Fruit fly (Drosophila melanogaster) whole organism, prepupa: ENCODE results near the gene CG11380.
A peak's percentile ranks its signal among the peaks of the same experiment; 100 is the strongest.

ENCODE experiments used
- Blimp-1 ChIP-seq: fragments of 200-800 bp; sonication (Bioruptor generic); optimal IDR thresholded peaks from 3 replicates; lab custom pipeline; 2017; ENCODE audit warnings: missing biosample characterization, missing genetic modification characterization, mild to moderate bottlenecking, moderate library complexity, missing genetic modification reagents
- CG10631 ChIP-seq: fragments of 200-800 bp; sonication (Bioruptor generic); optimal IDR thresholded peaks from 2 replicates; lab custom pipeline; 2016; ENCODE audit warnings: missing biosample characterization, missing genetic modification characterization
- CG10669 ChIP-seq: fragments of 200-800 bp; sonication (Bioruptor generic); optimal IDR thresholded peaks from 3 replicates; lab custom pipeline; 2018; ENCODE audit warnings: missing biosample characterization, mild to moderate bottlenecking, missing genetic modification characterization, moderate library complexity
- CG11294 ChIP-seq: fragments of 200-800 bp; sonication (Bioruptor generic); IDR thresholded peaks from 2 replicates; pipeline ENCODE4 v1.3.6; 2022; ENCODE audit warnings: missing biosample characterization, missing genetic modification characterization
- CG11902 ChIP-seq: fragments of 200-800 bp; sonication (Bioruptor generic); optimal IDR thresholded peaks from 3 replicates; lab custom pipeline; 2016; ENCODE audit warnings: missing biosample characterization, missing genetic modification characterization
- CG15336 ChIP-seq: fragments of 200-800 bp; sonication (Bioruptor generic); IDR thresholded peaks from 2 replicates; pipeline ENCODE4 v1.3.6; 2022; ENCODE audit warnings: missing biosample characterization, missing genetic modification characterization
- CG16779 ChIP-seq: fragments of 200-800 bp; sonication (Bioruptor generic); optimal IDR thresholded peaks from 3 replicates; lab custom pipeline; 2017; ENCODE audit warnings: missing biosample characterization, mild to moderate bottlenecking, missing genetic modification characterization
- CG31627 ChIP-seq: fragments of 200-800 bp; sonication (Bioruptor generic); optimal IDR thresholded peaks from 3 replicates; lab custom pipeline; 2016; ENCODE audit warnings: missing biosample characterization, missing genetic modification characterization
- CG32006 ChIP-seq: fragments of 200-800 bp; sonication (Bioruptor generic); optimal IDR thresholded peaks from 3 replicates; lab custom pipeline; 2017; ENCODE audit warnings: missing biosample characterization, mild to moderate bottlenecking, missing genetic modification characterization
- CG34406 ChIP-seq: fragments of 200-800 bp; sonication (Bioruptor generic); optimal IDR thresholded peaks from 3 replicates; lab custom pipeline; 2016; ENCODE audit warnings: missing biosample characterization, missing genetic modification characterization
- CG4318 ChIP-seq: fragments of 200-800 bp; sonication (Bioruptor generic); optimal IDR thresholded peaks from 3 replicates; lab custom pipeline; 2017; ENCODE audit warnings: missing biosample characterization, mild to moderate bottlenecking, missing genetic modification characterization
- CG6163 ChIP-seq: fragments of 200-800 bp; sonication (Bioruptor generic); IDR thresholded peaks from 3 replicates; pipeline ENCODE4 v1.3.6; 2022; ENCODE audit warnings: missing biosample characterization, missing genetic modification characterization
- CG6276 ChIP-seq: fragments of 200-800 bp; sonication (Bioruptor generic); optimal IDR thresholded peaks from 2 replicates; lab custom pipeline; 2017; ENCODE audit warnings: missing biosample characterization, mild to moderate bottlenecking, missing genetic modification characterization
- CG8119 ChIP-seq: fragments of 200-800 bp; sonication (Bioruptor generic); IDR thresholded peaks from 3 replicates; pipeline ENCODE4 v1.3.6; 2022; ENCODE audit warnings: missing biosample characterization, missing genetic modification characterization
- CG8319 ChIP-seq: fragments of 200-800 bp; sonication (Bioruptor generic); optimal IDR thresholded peaks from 3 replicates; lab custom pipeline; 2016; ENCODE audit warnings: missing biosample characterization, missing genetic modification characterization
- CG8632 ChIP-seq: fragments of 200-800 bp; sonication (Bioruptor generic); optimal IDR thresholded peaks from 3 replicates; lab custom pipeline; 2016; ENCODE audit warnings: missing biosample characterization, missing genetic modification characterization
- Eip75B ChIP-seq: fragments of 200-800 bp; sonication (Bioruptor generic); optimal IDR thresholded peaks from 3 replicates; lab custom pipeline; 2016; ENCODE audit warnings: missing biosample characterization, missing genetic modification characterization
- Eip78C ChIP-seq: fragments of 200-800 bp; sonication (Bioruptor generic); peaks from one replicate; lab custom pipeline; 2016; ENCODE audit warnings: missing biosample characterization, missing genetic modification characterization
- Eip93F ChIP-seq: fragments of 200-800 bp; sonication (Bioruptor generic); optimal IDR thresholded peaks from 2 replicates; lab custom pipeline; 2016; ENCODE audit warnings: missing biosample characterization, mild to moderate bottlenecking, missing genetic modification characterization
- Ets21C ChIP-seq: fragments of 200-800 bp; sonication (Bioruptor generic); optimal IDR thresholded peaks from 3 replicates; lab custom pipeline; 2016; ENCODE audit warnings: missing biosample characterization, missing genetic modification characterization
- Hr38 ChIP-seq: sonication (Bioruptor generic); optimal IDR thresholded peaks from 2 replicates; lab custom pipeline; 2016; ENCODE audit warnings: missing biosample characterization, missing genetic modification characterization
- Hr4 ChIP-seq: fragments of 200-800 bp; sonication (Bioruptor generic); optimal IDR thresholded peaks from 3 replicates; lab custom pipeline; 2016; ENCODE audit warnings: missing biosample characterization, missing genetic modification characterization
- Lpt ChIP-seq: fragments of 200-800 bp; sonication (Bioruptor generic); optimal IDR thresholded peaks from 3 replicates; lab custom pipeline; 2016; ENCODE audit warnings: missing biosample characterization, missing genetic modification characterization
- Met ChIP-seq: fragments of 200-800 bp; sonication (Bioruptor generic); optimal IDR thresholded peaks from 3 replicates; lab custom pipeline; 2016; ENCODE audit warnings: missing biosample characterization, missing genetic modification characterization
- OdsH ChIP-seq: fragments of 200-800 bp; sonication (Bioruptor generic); optimal IDR thresholded peaks from 3 replicates; lab custom pipeline; 2016; ENCODE audit warnings: missing biosample characterization, missing genetic modification characterization
- Smox ChIP-seq: fragments of 200-800 bp; sonication (Bioruptor generic); optimal IDR thresholded peaks from 3 replicates; lab custom pipeline; 2016; ENCODE audit warnings: missing biosample characterization, missing genetic modification characterization
- Sox14 ChIP-seq: fragments of 200-800 bp; sonication (Bioruptor generic); optimal IDR thresholded peaks from 3 replicates; lab custom pipeline; 2016; ENCODE audit warnings: missing biosample characterization, missing genetic modification characterization
- Sox15 ChIP-seq: fragments of 200-800 bp; sonication (Bioruptor generic); optimal IDR thresholded peaks from 3 replicates; lab custom pipeline; 2016; ENCODE audit warnings: missing biosample characterization, missing genetic modification characterization
- cyc ChIP-seq: fragments of 200-800 bp; sonication (Bioruptor generic); optimal IDR thresholded peaks from 3 replicates; lab custom pipeline; 2016; ENCODE audit warnings: missing biosample characterization, missing genetic modification characterization
- eg ChIP-seq: fragments of 200-800 bp; sonication (Bioruptor generic); IDR thresholded peaks from 3 replicates; pipeline ENCODE4 v1.3.6; 2022; ENCODE audit warnings: missing biosample characterization, missing genetic modification characterization
- esn ChIP-seq: fragments of 200-800 bp; sonication (Bioruptor generic); optimal IDR thresholded peaks from 2 replicates; lab custom pipeline; 2016; ENCODE audit warnings: missing biosample characterization, mild to moderate bottlenecking, missing genetic modification characterization, moderate library complexity
- fkh ChIP-seq: fragments of 200-800 bp; sonication (Bioruptor generic); optimal IDR thresholded peaks from 3 replicates; lab custom pipeline; 2017; ENCODE audit warnings: missing biosample characterization, mild to moderate bottlenecking, missing genetic modification characterization, moderate library complexity
- lz ChIP-seq: fragments of 200-800 bp; sonication (Bioruptor generic); optimal IDR thresholded peaks from 3 replicates; lab custom pipeline; 2016; ENCODE audit warnings: missing biosample characterization, missing genetic modification characterization
- net ChIP-seq: fragments of 200-800 bp; sonication (Bioruptor generic); optimal IDR thresholded peaks from 3 replicates; lab custom pipeline; 2016; ENCODE audit warnings: missing biosample characterization, missing genetic modification characterization
- pdm3 ChIP-seq: fragments of 200-800 bp; sonication (Bioruptor generic); optimal IDR thresholded peaks from 3 replicates; lab custom pipeline; 2016; ENCODE audit warnings: missing biosample characterization, missing genetic modification characterization
- salr ChIP-seq, 2 experiments: fragments of 200-800 bp; sonication (Bioruptor generic); optimal IDR thresholded peaks; 3 replicates each; lab custom pipeline; 2016 to 2018; ENCODE audit warnings: missing biosample characterization in 2 of 2, missing genetic modification characterization in 2 of 2, mild to moderate bottlenecking in 1 of 2
- ss ChIP-seq, 2 experiments: fragments of 200-800 bp; sonication (Bioruptor generic); optimal IDR thresholded peaks; 2 replicates in 1 of 2; 3 replicates in 1 of 2; lab custom pipeline; 2017 to 2018; ENCODE audit warnings: mild to moderate bottlenecking in 2 of 2, missing biosample characterization in 2 of 2, missing genetic modification characterization in 2 of 2, moderate library complexity in 1 of 2
- svp ChIP-seq: fragments of 200-800 bp; sonication (Bioruptor generic); peaks from one replicate; lab custom pipeline; 2016; ENCODE audit warnings: missing biosample characterization, missing genetic modification characterization
- vri ChIP-seq: fragments of 200-800 bp; sonication (Bioruptor generic); optimal IDR thresholded peaks from 3 replicates; lab custom pipeline; 2016; ENCODE audit warnings: missing biosample characterization, mild to moderate bottlenecking, missing genetic modification characterization

CG11380 gene

dm6 chrX:1179865-1180264 is 11.2 kb upstream of the CG11380 start, which contains the start of gene CG11379:
Gene CG11379, plus strand, starts transcription at chrX:1180165.
- TF ChIP-seq svp (GFP tag; lab: Kevin White, UChicago) (peak; percentile 18), lz (GFP tag; lab: Kevin White, UChicago) (no peak)

dm6 chrX:1180865-1181264 is 10.2 kb upstream of the CG11380 start:
- TF ChIP-seq Sox14 (GFP tag; lab: Kevin White, UChicago) = no peak
- TF ChIP-seq salr (GFP tag; optimal IDR thresholded peaks at IDR 0.05; lab: Kevin White, UChicago) = no peak
- TF ChIP-seq CG34406 = no peak
- no peak for TF ChIP-seq Eip78C (GFP tag; lab: Kevin White, UChicago)
- peak; percentile 56 for TF ChIP-seq Hr4 (GFP tag; lab: Kevin White, UChicago)
- no peak for TF ChIP-seq Smox (GFP tag; lab: Kevin White, UChicago)
- TF ChIP-seq Met (GFP tag; lab: Kevin White, UChicago) = no peak
- peak; percentile 18 for TF ChIP-seq CG6276 (GFP tag; lab: Kevin White, UChicago)
- 0 out of 3 replicates have a peak, but pooled peaks have one; percentile 13 for TF ChIP-seq eg (GFP tag; lab: Robert Waterston, UW)
- TF ChIP-seq CG8119 = peak; percentile 59; the same call in 2 of the 3 replicates
- no peak for TF ChIP-seq CG16779 (tag; lab: Kevin White, UChicago)
- TF ChIP-seq OdsH (GFP tag; lab: Kevin White, UChicago) = no peak
- no peak for TF ChIP-seq Eip93F (GFP tag; lab: Kevin White, UChicago)
- TF ChIP-seq CG4318 (GFP tag; lab: Kevin White, UChicago) = peak; percentile 22
- TF ChIP-seq CG32006 (GFP tag; lab: Kevin White, UChicago) = peak; percentile 44
- peak; percentile 46; the same call in 1 of the 2 replicates for TF ChIP-seq CG15336 (GFP tag; lab: Robert Waterston, UW)
- TF ChIP-seq Eip75B = no peak
- TF ChIP-seq CG11902 (GFP tag; lab: Kevin White, UChicago) = no peak
- TF ChIP-seq, all 60 proteins: peak for 7

dm6 chrX:1181320-1181719 is 9.8 kb upstream of the CG11380 start, which contains the start of gene CG14627:
Gene CG14627, plus strand, starts transcription at chrX:1181620.
- TF ChIP-seq Eip78C (GFP tag; lab: Kevin White, UChicago) = peak; percentile 11
- TF ChIP-seq pdm3 (GFP tag; lab: Kevin White, UChicago) = no peak
- TF ChIP-seq CG32006 (GFP tag; lab: Kevin White, UChicago) = no peak

- TF ChIP-seq svp (GFP tag; lab: Kevin White, UChicago) = peak; percentile 16
- TF ChIP-seq Sox15 (GFP tag; lab: Kevin White, UChicago) = no peak
- no peak for TF ChIP-seq CG6163 (GFP tag; lab: Robert Waterston, UW)
Measured at dm6 chrX:1183742-1184141, 7.4 kb upstream of the CG11380 start.

dm6 chrX:1184478-1184877 is 6.6 kb upstream of the CG11380 start, which contains the start of gene CG14626:
Gene CG14626, plus strand, starts transcription at chrX:1184778.
- TF ChIP-seq lz (GFP tag; lab: Kevin White, UChicago) (no peak), CG8319 (GFP tag; lab: Kevin White, UChicago) (no peak), vri (no peak), ss (GFP tag; optimal IDR thresholded peaks at IDR 0.05; lab: Kevin White, UChicago) (no peak), CG32006 (GFP tag; lab: Kevin White, UChicago) (no peak), eg (GFP tag; lab: Robert Waterston, UW) (no peak), CG11294 (GFP tag; lab: Robert Waterston, UW) (no peak), esn (GFP tag; lab: Kevin White, UChicago) (no peak), CG10669 (GFP tag; lab: Kevin White, UChicago) (no peak), Eip93F (GFP tag; lab: Kevin White, UChicago) (no peak), Eip75B (no peak), Hr4 (GFP tag; lab: Kevin White, UChicago) (no peak), Hr38 (GFP tag; lab: Kevin White, UChicago) (no peak), Met (GFP tag; lab: Kevin White, UChicago) (no peak), cyc (no peak)
- TF ChIP-seq, all 60 proteins: peak for 0

DNA sequence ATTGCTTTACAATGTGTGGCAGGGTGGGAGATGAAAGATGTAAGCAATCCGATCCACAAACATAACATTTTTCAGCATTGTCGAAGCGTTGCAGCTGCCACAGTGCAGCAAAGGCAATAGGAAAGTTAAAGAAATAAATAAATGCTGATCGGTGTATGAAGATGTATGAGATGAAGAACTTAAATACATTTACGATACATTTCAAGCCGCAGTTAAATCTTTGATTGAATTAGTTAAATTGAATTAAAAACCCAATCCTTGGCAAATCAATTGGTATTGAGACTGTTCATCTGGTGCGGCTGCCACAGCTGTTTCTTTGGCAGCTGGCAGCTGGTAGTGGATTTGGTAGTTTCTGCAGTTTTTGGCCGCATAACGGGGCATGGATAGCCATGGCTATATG is 6.8 kb downstream of the CG11380 start:
- TF ChIP-seq svp (GFP tag; lab: Kevin White, UChicago) = no peak
- no peak for TF ChIP-seq fkh (GFP tag; lab: Kevin White, UChicago)
- no peak for TF ChIP-seq CG8319 (GFP tag; lab: Kevin White, UChicago)
- no peak for TF ChIP-seq Met (GFP tag; lab: Kevin White, UChicago)
- TF ChIP-seq CG6163 (GFP tag; lab: Robert Waterston, UW) = no peak
- TF ChIP-seq CG31627 = no peak
- TF ChIP-seq OdsH (GFP tag; lab: Kevin White, UChicago) = no peak
- peak; percentile 82 for TF ChIP-seq CG8119
- no peak for TF ChIP-seq pdm3 (GFP tag; lab: Kevin White, UChicago)
- TF ChIP-seq CG32006 (GFP tag; lab: Kevin White, UChicago) = peak; percentile 64
- TF ChIP-seq ss (GFP tag; optimal IDR thresholded peaks at IDR 0.05; lab: Kevin White, UChicago) = no peak
- no peak for TF ChIP-seq net (GFP tag; lab: Kevin White, UChicago)
- no peak for TF ChIP-seq CG8632 (GFP tag; lab: Kevin White, UChicago)
- no peak for TF ChIP-seq CG10631 (GFP tag; lab: Kevin White, UChicago)
- TF ChIP-seq Eip78C (GFP tag; lab: Kevin White, UChicago) = no peak
- TF ChIP-seq CG6276 (GFP tag; lab: Kevin White, UChicago) = no peak
- TF ChIP-seq Ets21C (GFP tag; lab: Kevin White, UChicago) = no peak
- TF ChIP-seq CG11294 (GFP tag; lab: Robert Waterston, UW) = 0 out of 2 replicates have a peak, but pooled peaks have one; percentile 25
- no peak for TF ChIP-seq Blimp-1
- no peak for TF ChIP-seq lz (GFP tag; lab: Kevin White, UChicago)
- no peak for TF ChIP-seq CG16779 (tag; lab: Kevin White, UChicago)
- TF ChIP-seq Lpt (GFP tag; lab: Kevin White, UChicago) = peak; percentile 7
